Fruit fly (Drosophila melanogaster): ENCODE measurements around the gene CG5245.

The CG5245 gene

DNA sequence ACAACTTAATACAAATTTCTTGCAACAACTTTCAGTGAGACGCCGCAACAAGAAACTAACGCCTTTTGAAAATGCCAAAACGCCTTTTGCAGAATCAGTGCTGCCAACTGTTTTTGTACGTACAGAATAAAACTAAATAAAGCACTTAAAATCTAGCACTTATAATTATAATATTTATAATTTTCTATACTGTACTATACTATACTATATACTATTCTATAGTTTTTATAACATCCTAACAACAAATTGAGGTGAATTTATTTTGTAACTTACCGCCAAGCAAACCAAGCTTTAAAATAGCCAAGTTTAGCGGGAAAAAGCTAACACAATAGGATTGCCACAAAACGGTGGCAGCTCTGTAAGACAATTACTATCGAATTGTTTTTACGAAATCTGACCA lies 4.4 kb downstream of the CG5245 start, which contains the start of the genes Aos1 and Srlp (continued):
- TF ChIP-seq zen (tag; optimal IDR thresholded peaks at IDR 0.05) (peak; percentile 63), sr (GFP tag; IDR thresholded peaks at IDR 0.05) (no peak), Dfd (GFP tag; optimal IDR thresholded peaks at IDR 0.05) (no peak), NFAT (GFP tag; IDR thresholded peaks at IDR 0.05) (no peak), az2 (GFP tag; optimal IDR thresholded peaks at IDR 0.05) (peak; percentile 46), CG12236 (GFP tag; optimal IDR thresholded peaks at IDR 0.05) (no peak), bowl (GFP tag; IDR thresholded peaks at IDR 0.05) (no peak), CG15601 (tag; optimal IDR thresholded peaks at IDR 0.05) (peak; percentile 58), CG18764 (GFP tag; optimal IDR thresholded peaks at IDR 0.05) (peak; percentile 20), row (GFP tag; IDR thresholded peaks at IDR 0.05) (peak; percentile 88), Poxn (GFP tag; IDR thresholded peaks at IDR 0.05) (no peak), dmrt11E (tag; optimal IDR thresholded peaks at IDR 0.05) (peak; percentile 51), croc (GFP tag; conservative IDR thresholded peaks at IDR 0.05) (no peak), CG6854 (GFP tag; optimal IDR thresholded peaks at IDR 0.05) (no peak), CG3847 (GFP tag; IDR thresholded peaks at IDR 0.05) (peak; percentile 55; the same call in 1 of the 2 replicates), knrl (GFP tag; IDR thresholded peaks at IDR 0.05; ENCODE audit: partially characterized antibody) (0 out of 3 replicates have a peak, but pooled peaks have one; percentile 36), CG30403 (GFP tag; optimal IDR thresholded peaks at IDR 0.05) (peak; percentile 73), caup (GFP tag; optimal IDR thresholded peaks at IDR 0.05; ENCODE audit: severe bottlenecking) (no peak), Ptx1 (GFP tag; IDR thresholded peaks at IDR 0.05) (peak; percentile 46), lbe (GFP tag; optimal IDR thresholded peaks at IDR 0.05) (peak; percentile 51), CG1024 (GFP tag; IDR thresholded peaks at IDR 0.05) (no peak), Abd-B (GFP tag; optimal IDR thresholded peaks at IDR 0.05) (peak; percentile 62), CG14965 (GFP tag; optimal IDR thresholded peaks at IDR 0.05; ENCODE audit: borderline replicate concordance) (no peak), Dref (GFP tag; IDR thresholded peaks at IDR 0.05) (no peak), CG32532 (GFP tag; IDR thresholded peaks at IDR 0.05) (peak; percentile 47; the same call in 1 of the 2 replicates), gcm2 (GFP tag; optimal IDR thresholded peaks at IDR 0.05) (no peak), Aef1 (GFP tag; IDR thresholded peaks at IDR 0.05) (no peak), dati (GFP tag; IDR thresholded peaks at IDR 0.05) (no peak), Fer2 (tag; optimal IDR thresholded peaks at IDR 0.05) (peak; percentile 34), Dp (GFP tag; optimal IDR thresholded peaks at IDR 0.05) (peak; percentile 50), CG10462 (GFP tag; optimal IDR thresholded peaks at IDR 0.05) (no peak), crp (GFP tag; optimal IDR thresholded peaks at IDR 0.05) (no peak), CG30020 (tag; optimal IDR thresholded peaks at IDR 0.05) (peak; percentile 74), phol (tag; optimal IDR thresholded peaks at IDR 0.05) (peak; percentile 80), CG18619 (GFP tag; optimal IDR thresholded peaks at IDR 0.05) (peak; percentile 26), grau (tag; optimal IDR thresholded peaks at IDR 0.05) (peak; percentile 71), CG12744 (GFP tag; optimal IDR thresholded peaks at IDR 0.05) (no peak), Adf1 (GFP tag; IDR thresholded peaks at IDR 0.05) (no peak), CG17912 (GFP tag; optimal IDR thresholded peaks at IDR 0.05) (peak; percentile 3), CG3838 (GFP tag; optimal IDR thresholded peaks at IDR 0.05) (no peak), Xbp1 (GFP tag; optimal IDR thresholded peaks at IDR 0.05) (peak; percentile 69), CG18476 (GFP tag; optimal IDR thresholded peaks at IDR 0.05) (no peak), Sin3A (optimal IDR thresholded peaks at IDR 0.05) (peak; percentile 44), Lhr (GFP tag; optimal IDR thresholded peaks at IDR 0.05) (peak; percentile 39), insv (GFP tag; optimal IDR thresholded peaks at IDR 0.05) (peak in 1 of 2 experiments; percentile 23), CG13775 (GFP tag; optimal IDR thresholded peaks at IDR 0.05) (peak; percentile 56), CG10979 (tag; optimal IDR thresholded peaks at IDR 0.05) (peak; percentile 52), jigr1 (GFP tag; IDR thresholded peaks at IDR 0.05) (no peak), prd (optimal IDR thresholded peaks at IDR 0.05) (no peak), prd (GFP tag; IDR thresholded peaks at IDR 0.05) (peak; percentile 55; the same call in 2 of the 3 replicates), CG7372 (GFP tag; IDR thresholded peaks at IDR 0.05) (no peak), Nf-YA (GFP tag; IDR thresholded peaks at IDR 0.05) (no peak)

All from whole organism, embryonic.